Worm (Caenorhabditis elegans) whole organism, late embryonic: ENCODE results near the gene W09G10.9.

ENCODE experiments used
- T23F11.4 ChIP-seq: fragments of 200-800 bp; sonication (Bioruptor generic); optimal IDR thresholded peaks from 2 replicates; lab custom pipeline; 2018; ENCODE audit warnings: mild to moderate bottlenecking, missing genetic modification characterization, missing compliant biosample characterization
- Y22D7AL.16 ChIP-seq: sonication (generic microtip); optimal IDR thresholded peaks from 2 replicates; lab custom pipeline; 2016; ENCODE audit warnings: missing genetic modification characterization, missing compliant biosample characterization
- ahr-1 ChIP-seq: sonication (generic microtip); optimal IDR thresholded peaks from 2 replicates; lab custom pipeline; 2016; ENCODE audit warnings: missing genetic modification characterization, missing compliant biosample characterization
- ceh-14 ChIP-seq: sonication (generic microtip); optimal IDR thresholded peaks from 2 replicates; lab custom pipeline; 2016; ENCODE audit warnings: missing genotype, missing genetic modification characterization, missing compliant biosample characterization
- ceh-19 ChIP-seq: fragments of 200-800 bp; sonication (Bioruptor generic); optimal IDR thresholded peaks from 2 replicates; lab custom pipeline; 2018; ENCODE audit warnings: mild to moderate bottlenecking, missing genetic modification characterization, missing compliant biosample characterization
- ceh-30 ChIP-seq: fragments of 150-350 bp; optimal IDR thresholded peaks from 2 replicates; lab custom pipeline; 2014; ENCODE audit warnings: missing biosample characterization, missing genetic modification characterization
- ceh-45 ChIP-seq: fragments of 200-800 bp; sonication (Bioruptor generic); IDR thresholded peaks from 2 replicates; pipeline ENCODE4 v1.3.6; 2022; ENCODE audit warnings: missing genetic modification reagents, missing genetic modification characterization, missing compliant biosample characterization
- elt-4 ChIP-seq: sonication (generic microtip); optimal IDR thresholded peaks from 2 replicates; lab custom pipeline; 2016; ENCODE audit warnings: missing genetic modification characterization, missing compliant biosample characterization
- ets-4 ChIP-seq: sonication (generic microtip); optimal IDR thresholded peaks from 2 replicates; lab custom pipeline; 2016; ENCODE audit warnings: missing genetic modification characterization, missing compliant biosample characterization
- fkh-10 ChIP-seq: fragments of 150-350 bp; optimal IDR thresholded peaks from 2 replicates; lab custom pipeline; 2014; ENCODE audit warnings: missing biosample characterization, missing genetic modification reagents, missing genetic modification characterization
- gmeb-2 ChIP-seq: sonication (generic microtip); optimal IDR thresholded peaks from 2 replicates; lab custom pipeline; 2016; ENCODE audit warnings: missing genetic modification characterization, inconsistent platforms, missing compliant biosample characterization
- hlh-13 ChIP-seq: fragments of 200-800 bp; sonication (Bioruptor generic); optimal IDR thresholded peaks from 2 replicates; lab custom pipeline; 2018; ENCODE audit warnings: mild to moderate bottlenecking, missing genetic modification characterization, missing compliant biosample characterization
- lim-6 ChIP-seq: sonication (generic microtip); optimal IDR thresholded peaks from 2 replicates; lab custom pipeline; 2016; ENCODE audit warnings: missing genetic modification characterization, missing compliant biosample characterization
- mec-3 ChIP-seq: sonication (generic microtip); optimal IDR thresholded peaks from 2 replicates; lab custom pipeline; 2016; ENCODE audit warnings: borderline replicate concordance, missing genetic modification characterization, missing compliant biosample characterization
- nhr-11 ChIP-seq: fragments of 150-350 bp; optimal IDR thresholded peaks from 2 replicates; lab custom pipeline; 2014; ENCODE audit warnings: missing biosample characterization, missing genetic modification characterization
- npax-4 ChIP-seq: sonication (generic microtip); optimal IDR thresholded peaks from 2 replicates; lab custom pipeline; 2016; ENCODE audit warnings: missing genetic modification characterization, missing compliant biosample characterization
- pat-9 ChIP-seq: fragments of 200-800 bp; sonication (Bioruptor generic); optimal IDR thresholded peaks from 2 replicates; lab custom pipeline; 2018; ENCODE audit warnings: mild to moderate bottlenecking, missing genetic modification characterization, moderate library complexity, missing compliant biosample characterization
- rnt-1 ChIP-seq: sonication (generic microtip); optimal IDR thresholded peaks from 2 replicates; lab custom pipeline; 2016; ENCODE audit warnings: missing genetic modification characterization, missing compliant biosample characterization
- tbx-2 ChIP-seq: sonication (generic microtip); optimal IDR thresholded peaks from 2 replicates; lab custom pipeline; 2016; ENCODE audit warnings: missing genetic modification characterization, missing compliant biosample characterization

Gene W09G10.9

ce11 chrII:3570927-3571538 is 49.4 kb downstream of the W09G10.9 start, which contains the start of the genes clec-128 and clec-129:
Gene clec-128 (minus strand): TSS chrII:3571027.
Gene clec-129 (plus strand): TSS chrII:3571488.
- no peak for TF ChIP-seq ceh-45 (GFP tag; lab: Robert Waterston, UW)
- no peak for TF ChIP-seq fkh-10 (GFP tag; lab: Kevin White, UChicago)
- no peak for TF ChIP-seq nhr-11 (tag; lab: Kevin White, UChicago)
- TF ChIP-seq ceh-14 (tag; lab: Kevin White, UChicago), result no peak
- TF ChIP-seq T23F11.4 (GFP tag; lab: Kevin White, UChicago), result no peak
- no peak for TF ChIP-seq ceh-30 (tag; lab: Kevin White, UChicago)
- TF ChIP-seq elt-4, result no peak
- no peak for TF ChIP-seq gmeb-2 (tag; lab: Kevin White, UChicago)
- no peak for TF ChIP-seq ets-4 (tag; lab: Kevin White, UChicago)
- no peak for TF ChIP-seq ceh-19 (GFP tag; lab: Kevin White, UChicago)
- no peak for TF ChIP-seq tbx-2 (tag; lab: Kevin White, UChicago)
- TF ChIP-seq mec-3 (tag; lab: Kevin White, UChicago), result no peak
- no peak for TF ChIP-seq npax-4 (tag; lab: Kevin White, UChicago)
- TF ChIP-seq lim-6 (tag; lab: Kevin White, UChicago), result no peak
- no peak for TF ChIP-seq Y22D7AL.16 (tag; lab: Kevin White, UChicago)
- TF ChIP-seq hlh-13, result no peak
- TF ChIP-seq pat-9 (tag; lab: Kevin White, UChicago), result no peak
- no peak for TF ChIP-seq rnt-1
- TF ChIP-seq ahr-1, result no peak
- TF ChIP-seq, all 69 proteins: peak for 0
